Worm (Caenorhabditis elegans): ENCODE results near the gene wht-4.

ce11 chrII:3262504-3262903, 16.2 kb upstream of the wht-4 start, which contains the start of gene F02E11.2:
- TF ChIP-seq nhr-28 (tag; optimal IDR thresholded peaks at IDR 0.05) (no peak), M03D4.4 (tag; optimal IDR thresholded peaks at IDR 0.05) (no peak), nhr-12 (tag; optimal IDR thresholded peaks at IDR 0.05) (no peak), pha-4 (tag; optimal IDR thresholded peaks at IDR 0.05) (no peak), mab-5 (tag; optimal IDR thresholded peaks at IDR 0.05) (no peak), unc-62 (GFP tag; optimal IDR thresholded peaks at IDR 0.05) (no peak)
